Fruit fly (Drosophila melanogaster) whole organism, embryonic: ENCODE results near the gene SCCRO.

Experiments
- CG10979 ChIP-seq: fragments of 200-800 bp; sonication (Bioruptor generic); optimal IDR thresholded peaks from 2 replicates; lab custom pipeline; 2018; ENCODE audit warnings: missing biosample characterization, mild to moderate bottlenecking, missing genetic modification characterization, moderate library complexity
- CG11247 ChIP-seq: fragments of 200-800 bp; sonication (Bioruptor generic); IDR thresholded peaks from 2 replicates; pipeline ENCODE4 v1.3.6; 2022; ENCODE audit warnings: missing biosample characterization, missing genetic modification characterization
- CG11695 ChIP-seq: fragments of 200-800 bp; sonication (Bioruptor generic); IDR thresholded peaks from 3 replicates; pipeline ENCODE4 v1.3.6; 2022; ENCODE audit warnings: missing biosample characterization, missing genetic modification characterization
- CG12744 ChIP-seq: fragments of 200-800 bp; sonication (Bioruptor generic); optimal IDR thresholded peaks from 2 replicates; lab custom pipeline; 2016; ENCODE audit warnings: missing biosample characterization, missing genetic modification characterization
- CG13123 ChIP-seq: fragments of 200-800 bp; sonication (Bioruptor generic); optimal IDR thresholded peaks from 2 replicates; lab custom pipeline; 2016; ENCODE audit warnings: missing biosample characterization, missing genetic modification characterization
- CG15601 ChIP-seq: fragments of 200-800 bp; sonication (Bioruptor generic); optimal IDR thresholded peaks from 3 replicates; lab custom pipeline; 2019; ENCODE audit warnings: missing biosample characterization, mild to moderate bottlenecking, missing genetic modification characterization, moderate library complexity
- CG1602 ChIP-seq: fragments of 200-800 bp; sonication (Bioruptor generic); optimal IDR thresholded peaks from 3 replicates; lab custom pipeline; 2016; ENCODE audit warnings: missing biosample characterization, missing genetic modification characterization
- CG16813 ChIP-seq: fragments of 200-800 bp; sonication (Bioruptor generic); IDR thresholded peaks from 3 replicates; pipeline ENCODE4 v1.3.6; 2022; ENCODE audit warnings: missing biosample characterization, missing genetic modification characterization; ENCODE audit not compliant: partially characterized antibody
- CG2199 ChIP-seq: fragments of 200-800 bp; sonication (Bioruptor generic); IDR thresholded peaks from 3 replicates; pipeline ENCODE4 v1.3.6; 2022; ENCODE audit warnings: missing biosample characterization, missing genetic modification characterization
- CG30431 ChIP-seq: fragments of 200-800 bp; sonication (Bioruptor generic); optimal IDR thresholded peaks from 2 replicates; lab custom pipeline; 2017; ENCODE audit warnings: missing biosample characterization, missing genetic modification characterization
- CG31388 ChIP-seq: fragments of 200-800 bp; sonication (Bioruptor generic); optimal IDR thresholded peaks from 2 replicates; lab custom pipeline; 2016; ENCODE audit warnings: missing biosample characterization, missing genetic modification characterization
- CG3407 ChIP-seq: fragments of 200-800 bp; sonication (Bioruptor generic); optimal IDR thresholded peaks from 2 replicates; lab custom pipeline; 2018; ENCODE audit warnings: missing biosample characterization, mild to moderate bottlenecking, missing genetic modification characterization
- CG3726 ChIP-seq: fragments of 200-800 bp; sonication (Bioruptor generic); IDR thresholded peaks from 3 replicates; pipeline ENCODE4, ENCODE4 v1.3.6; 2022; ENCODE audit warnings: missing biosample characterization, missing genetic modification characterization
- CG3995 ChIP-seq: fragments of 200-800 bp; sonication (Bioruptor generic); optimal IDR thresholded peaks from 3 replicates; lab custom pipeline; 2016; ENCODE audit warnings: missing biosample characterization, missing genetic modification characterization
- CG6765 ChIP-seq: fragments of 200-800 bp; sonication (Bioruptor generic); optimal IDR thresholded peaks from 3 replicates; lab custom pipeline; 2017; ENCODE audit warnings: missing biosample characterization, mild to moderate bottlenecking, missing genetic modification characterization
- CG7745 ChIP-seq: fragments of 200-800 bp; sonication (Bioruptor generic); optimal IDR thresholded peaks from 2 replicates; lab custom pipeline; 2018; ENCODE audit warnings: missing biosample characterization, mild to moderate bottlenecking, missing genetic modification characterization, moderate library complexity
- CG7786 ChIP-seq: fragments of 200-800 bp; sonication (Bioruptor generic); optimal IDR thresholded peaks from 2 replicates; lab custom pipeline; 2016; ENCODE audit warnings: missing biosample characterization, missing genetic modification characterization
- CG8944 ChIP-seq: fragments of 200-800 bp; sonication (Bioruptor generic); optimal IDR thresholded peaks from 3 replicates; lab custom pipeline; 2016; ENCODE audit warnings: missing biosample characterization, missing genetic modification characterization
- CG9876 ChIP-seq: fragments of 200-800 bp; sonication (Bioruptor generic); optimal IDR thresholded peaks from 2 replicates; lab custom pipeline; 2016; ENCODE audit warnings: missing biosample characterization, missing genetic modification characterization
- CTCF ChIP-seq: fragments of 200-800 bp; sonication (Bioruptor generic); optimal IDR thresholded peaks from 2 replicates; lab custom pipeline; 2017; ENCODE audit warnings: missing biosample characterization, mild to moderate bottlenecking, missing genetic modification characterization, moderate library complexity
- D ChIP-seq, 2 experiments: fragments of 200-800 bp in 1 of 2; fragments of >200 bp in 1 of 2; sonication (Bioruptor generic) in 1 of 2; optimal IDR thresholded peaks; 2 replicates in 1 of 2; 3 replicates in 1 of 2; lab custom pipeline; 2017; ENCODE audit warnings: mild to moderate bottlenecking in 1 of 2, missing biosample characterization in 1 of 2, missing genetic modification characterization in 1 of 2, missing genetic modification reagents in 1 of 2
- Eip74EF ChIP-seq, 2 experiments: fragments of 200-800 bp in 1 of 2; fragments of >200 bp in 1 of 2; sonication (Bioruptor generic) in 1 of 2; optimal IDR thresholded peaks; 2 replicates each; lab custom pipeline; 2017 to 2019; ENCODE audit warnings: missing biosample characterization in 2 of 2, missing genetic modification characterization in 2 of 2, mild to moderate bottlenecking in 1 of 2, moderate library complexity in 1 of 2
- HLH54F ChIP-seq: fragments of 200-800 bp; sonication (Bioruptor generic); optimal IDR thresholded peaks from 3 replicates; lab custom pipeline; 2016; ENCODE audit warnings: missing biosample characterization, missing genetic modification characterization
- HLHmδ ChIP-seq: fragments of 200-800 bp; sonication (Bioruptor generic); optimal IDR thresholded peaks from 2 replicates; lab custom pipeline; 2018; ENCODE audit warnings: missing biosample characterization, mild to moderate bottlenecking, missing genetic modification characterization, moderate library complexity
- Lim3 ChIP-seq: fragments of 200-800 bp; sonication (Bioruptor generic); IDR thresholded peaks from 2 replicates; pipeline ENCODE4 v1.3.6; 2022; ENCODE audit warnings: missing biosample characterization, missing genetic modification characterization
- NC2α ChIP-seq: fragments of 200-800 bp; sonication (Bioruptor generic); optimal IDR thresholded peaks from 2 replicates; lab custom pipeline; 2016; ENCODE audit warnings: missing biosample characterization, missing genetic modification characterization
- NK7.1 ChIP-seq: fragments of 200-800 bp; sonication (Bioruptor generic); optimal IDR thresholded peaks from 3 replicates; lab custom pipeline; 2016; ENCODE audit warnings: missing biosample characterization, missing genetic modification characterization
- Neu2 ChIP-seq: fragments of 200-800 bp; sonication (Bioruptor generic); optimal IDR thresholded peaks from 3 replicates; lab custom pipeline; 2016; ENCODE audit warnings: missing biosample characterization, missing genetic modification characterization, borderline replicate concordance
- Ptx1 ChIP-seq: fragments of 200-800 bp; sonication (Bioruptor generic); IDR thresholded peaks from 2 replicates; pipeline ENCODE4 v1.3.6; 2022; ENCODE audit warnings: missing biosample characterization, missing genetic modification characterization
- Sox102F ChIP-seq: fragments of 200-800 bp; sonication (Bioruptor generic); optimal IDR thresholded peaks from 2 replicates; lab custom pipeline; 2018; ENCODE audit warnings: missing biosample characterization, mild to moderate bottlenecking, missing genetic modification characterization, moderate library complexity
- Trl ChIP-seq, 3 experiments: fragments of >200 bp in 2 of 3; fragments of 200-800 bp in 1 of 3; sonication (Bioruptor generic) in 1 of 3; optimal IDR thresholded peaks; 2 replicates in 1 of 3; 3 replicates in 2 of 3; lab custom pipeline; 2016 to 2017; ENCODE audit warnings: missing biosample characterization in 1 of 3, missing genetic modification characterization in 1 of 3
- ara ChIP-seq: fragments of 200-800 bp; sonication (Bioruptor generic); IDR thresholded peaks from 2 replicates; pipeline ENCODE4 v1.3.6; 2022; ENCODE audit warnings: missing biosample characterization, missing genetic modification characterization
- dm ChIP-seq: fragments of 200-800 bp; sonication (Bioruptor generic); optimal IDR thresholded peaks from 3 replicates; lab custom pipeline; 2016; ENCODE audit warnings: missing biosample characterization, missing genetic modification characterization
- emc ChIP-seq: fragments of 200-800 bp; sonication (Bioruptor generic); optimal IDR thresholded peaks from 2 replicates; lab custom pipeline; 2016; ENCODE audit warnings: missing biosample characterization, missing genetic modification characterization
- eve ChIP-seq, 2 experiments: fragments of >200 bp; optimal IDR thresholded peaks; 2 replicates each; lab custom pipeline; 2017; ENCODE audit warnings: missing biosample characterization in 2 of 2, missing genetic modification characterization in 2 of 2
- gfzf ChIP-seq: fragments of 200-800 bp; sonication (Bioruptor generic); optimal IDR thresholded peaks from 2 replicates; lab custom pipeline; 2016; ENCODE audit warnings: missing biosample characterization, mild to moderate bottlenecking, missing genetic modification characterization, moderate library complexity
- gsb-n ChIP-seq: fragments of 200-800 bp; sonication (Bioruptor generic); optimal IDR thresholded peaks from 3 replicates; lab custom pipeline; 2018; ENCODE audit warnings: missing biosample characterization, mild to moderate bottlenecking, missing genetic modification characterization
- hb ChIP-seq: fragments of 200-800 bp; sonication (Bioruptor generic); IDR thresholded peaks from 3 replicates; pipeline ENCODE4 v1.3.6; 2022; ENCODE audit warnings: missing biosample characterization, missing genetic modification characterization; ENCODE audit not compliant: partially characterized antibody
- insv ChIP-seq, 2 experiments: fragments of 200-800 bp; sonication (Bioruptor generic); optimal IDR thresholded peaks; 3 replicates each; lab custom pipeline; 2016 to 2018; ENCODE audit warnings: missing biosample characterization in 2 of 2, missing genetic modification characterization in 2 of 2
- luna ChIP-seq: fragments of 200-800 bp; sonication (Bioruptor generic); optimal IDR thresholded peaks from 2 replicates; lab custom pipeline; 2016; ENCODE audit warnings: missing biosample characterization, missing genetic modification characterization
- pfk ChIP-seq: fragments of 200-800 bp; sonication (Bioruptor generic); optimal IDR thresholded peaks from 2 replicates; lab custom pipeline; 2018; ENCODE audit warnings: missing biosample characterization, mild to moderate bottlenecking, missing genetic modification characterization, moderate library complexity
- schlank ChIP-seq: fragments of 200-800 bp; sonication (Bioruptor generic); optimal IDR thresholded peaks from 2 replicates; lab custom pipeline; 2018; ENCODE audit warnings: missing biosample characterization, mild to moderate bottlenecking, missing genetic modification characterization
- tll ChIP-seq, 2 experiments: fragments of 200-800 bp in 1 of 2; fragments of >200 bp in 1 of 2; sonication (Bioruptor generic) in 1 of 2; optimal IDR thresholded peaks; 2 replicates each; lab custom pipeline; 2017 to 2019; ENCODE audit warnings: missing biosample characterization in 2 of 2, missing genetic modification characterization in 2 of 2, mild to moderate bottlenecking in 1 of 2, moderate library complexity in 1 of 2
- trem ChIP-seq: fragments of 200-800 bp; optimal IDR thresholded peaks from 3 replicates; lab custom pipeline; 2019; ENCODE audit warnings: missing biosample characterization, mild to moderate bottlenecking, missing genetic modification characterization, moderate library complexity
- tup ChIP-seq: fragments of 200-800 bp; sonication (Bioruptor generic); optimal IDR thresholded peaks from 2 replicates; lab custom pipeline; 2016; ENCODE audit warnings: missing biosample characterization, mild to moderate bottlenecking, missing genetic modification characterization, moderate library complexity
- twi ChIP-seq: fragments of 200-800 bp; optimal IDR thresholded peaks from 2 replicates; lab custom pipeline; 2019; ENCODE audit warnings: missing biosample characterization, mild to moderate bottlenecking, missing genetic modification characterization, moderate library complexity
- usp ChIP-seq: fragments of >200 bp; optimal IDR thresholded peaks from 2 replicates; lab custom pipeline; 2017; ENCODE audit warnings: missing biosample characterization, missing genetic modification characterization
- vfl ChIP-seq: fragments of 200-800 bp; sonication (Bioruptor generic); optimal IDR thresholded peaks from 2 replicates; lab custom pipeline; 2016; ENCODE audit warnings: missing biosample characterization, missing genetic modification characterization
- wor ChIP-seq: fragments of 200-800 bp; sonication (Bioruptor generic); IDR thresholded peaks from 2 replicates; pipeline ENCODE4 v1.3.6; 2022; ENCODE audit warnings: missing biosample characterization, missing genetic modification characterization

SCCRO gene

DNA sequence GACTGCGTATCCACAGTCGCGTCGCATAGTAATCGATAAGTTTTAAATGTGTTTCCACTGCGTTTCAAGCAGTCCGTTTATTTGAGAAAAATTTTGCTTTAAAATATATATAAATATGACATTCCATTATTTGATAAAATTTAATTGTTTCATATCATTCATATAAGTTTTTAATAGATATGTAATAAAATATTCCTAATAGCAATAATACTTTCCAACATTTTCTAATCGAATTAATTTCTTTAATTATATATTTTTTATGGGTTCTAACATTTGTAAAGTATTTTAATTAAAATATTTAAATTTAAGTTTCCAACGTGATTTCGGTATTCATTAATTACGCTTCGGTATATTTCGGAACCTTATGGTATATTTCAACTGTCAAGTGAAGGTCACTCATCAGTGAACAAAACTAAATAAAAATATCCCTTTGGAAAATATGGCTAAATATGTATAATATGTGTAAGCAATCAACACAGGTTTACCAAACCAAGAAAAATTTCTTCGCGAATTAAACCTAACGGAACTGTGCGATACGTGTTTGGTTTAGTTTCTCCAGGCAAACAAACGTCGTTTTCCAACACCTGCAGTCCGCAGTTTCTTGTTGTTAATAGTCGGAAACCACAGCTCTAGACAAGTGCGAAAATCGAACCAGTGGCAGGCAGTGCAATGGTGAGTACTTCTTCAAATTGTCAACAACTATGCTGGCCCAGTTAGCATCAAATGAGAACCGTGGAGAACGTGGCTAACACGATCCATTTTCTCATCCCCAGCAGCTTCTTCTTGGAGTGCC is at the start of gene SCCRO, which contains the start of gene CG7739:
TSS of gene SCCRO (plus strand) at position 370 of the 793 bp plus-strand sequence.
TSS of gene CG7739 (minus strand) at position 8 of the 793 bp plus-strand sequence.
- TF ChIP-seq tll (GFP tag; optimal IDR thresholded peaks at IDR 0.05; lab: Kevin White, UChicago) = peak in 1 of 2 experiments; percentile 23
- TF ChIP-seq CG9876 (GFP tag; lab: Kevin White, UChicago) = no peak
- TF ChIP-seq CG12744 (GFP tag; lab: Kevin White, UChicago) = no peak
- peak; percentile 75 for TF ChIP-seq Ptx1
- TF ChIP-seq CG16813 = peak; percentile 47; the same call in 2 of the 3 replicates
- TF ChIP-seq CTCF (GFP tag; lab: Kevin White, UChicago) = no peak
- TF ChIP-seq trem (tag; lab: Kevin White, UChicago) = peak; percentile 50
- no peak for TF ChIP-seq Neu2 (GFP tag; lab: Kevin White, UChicago)
- TF ChIP-seq Eip74EF (GFP tag; optimal IDR thresholded peaks at IDR 0.05; lab: Kevin White, UChicago) = no peak
- no peak for TF ChIP-seq Sox102F (GFP tag; lab: Kevin White, UChicago)
- TF ChIP-seq CG8944 (GFP tag; lab: Kevin White, UChicago) = no peak
- no peak for TF ChIP-seq CG7745 (tag; lab: Kevin White, UChicago)
- TF ChIP-seq usp (GFP tag; lab: Kevin White, UChicago) = no peak
- peak; percentile 47 for TF ChIP-seq CG7786 (GFP tag; lab: Kevin White, UChicago)
- peak; percentile 65 for TF ChIP-seq gsb-n (tag; lab: Kevin White, UChicago)
- TF ChIP-seq dm (GFP tag; lab: Kevin White, UChicago) = peak; percentile 12
- TF ChIP-seq D (optimal IDR thresholded peaks at IDR 0.05; lab: Kevin White, UChicago) = no peak
- no peak for TF ChIP-seq D (GFP tag; optimal IDR thresholded peaks at IDR 0.05; lab: Kevin White, UChicago)
- TF ChIP-seq hb = no peak
- no peak for TF ChIP-seq CG6765 (GFP tag; lab: Kevin White, UChicago)
- no peak for TF ChIP-seq twi (tag; lab: Kevin White, UChicago)
- no peak for TF ChIP-seq wor (GFP tag; lab: Robert Waterston, UW)
- TF ChIP-seq CG1602 = peak; percentile 56
- peak; percentile 93 for TF ChIP-seq CG3995
- no peak for TF ChIP-seq luna (GFP tag; lab: Kevin White, UChicago)
- TF ChIP-seq CG3726 (GFP tag; lab: Robert Waterston, UW) = no peak
- no peak for TF ChIP-seq eve (GFP tag; optimal IDR thresholded peaks at IDR 0.05; lab: Kevin White, UChicago)
- no peak for TF ChIP-seq emc (GFP tag; lab: Kevin White, UChicago)
- TF ChIP-seq CG3407 (GFP tag; lab: Kevin White, UChicago) = no peak
- no peak for TF ChIP-seq insv (GFP tag; optimal IDR thresholded peaks at IDR 0.05; lab: Kevin White, UChicago)
- TF ChIP-seq NC2α (GFP tag; lab: Kevin White, UChicago) = no peak
- TF ChIP-seq pfk (GFP tag; lab: Kevin White, UChicago) = no peak
- TF ChIP-seq CG11695 (GFP tag; lab: Robert Waterston, UW) = peak; percentile 75
- peak; percentile 56; the same call in 1 of the 2 replicates for TF ChIP-seq CG11247 (GFP tag; lab: Robert Waterston, UW)
- TF ChIP-seq HLH54F (GFP tag; lab: Kevin White, UChicago) = no peak
- TF ChIP-seq NK7.1 = no peak
- TF ChIP-seq HLHmδ (GFP tag; lab: Kevin White, UChicago) = no peak
- peak; percentile 66 for TF ChIP-seq gfzf (GFP tag; lab: Kevin White, UChicago)
- peak; percentile 19 for TF ChIP-seq CG10979 (tag; lab: Kevin White, UChicago)
- no peak for TF ChIP-seq schlank (tag; lab: Kevin White, UChicago)
- TF ChIP-seq CG31388 (GFP tag; lab: Kevin White, UChicago) = no peak
- no peak for TF ChIP-seq CG2199 (GFP tag; lab: Robert Waterston, UW)
- no peak for TF ChIP-seq ara (GFP tag; lab: Robert Waterston, UW)
- TF ChIP-seq Lim3 (GFP tag; lab: Robert Waterston, UW) = no peak
- TF ChIP-seq Trl (optimal IDR thresholded peaks at IDR 0.05; lab: Kevin White, UChicago) = no peak
- TF ChIP-seq Trl (GFP tag; optimal IDR thresholded peaks at IDR 0.05; lab: Kevin White, UChicago) = peak; percentile 31
- peak; percentile 52 for TF ChIP-seq CG15601
- TF ChIP-seq tup = peak; percentile 24
- no peak for TF ChIP-seq CG30431 (GFP tag; lab: Kevin White, UChicago)
- TF ChIP-seq vfl (GFP tag; lab: Kevin White, UChicago) = peak; percentile 14
- no peak for TF ChIP-seq CG13123 (GFP tag; lab: Kevin White, UChicago)
